Worm (Caenorhabditis elegans) whole organism, L1 larva: Measurements from ENCODE around the gene srab-3.

Source experiments
- aly-2 ChIP-seq: fragments of 150-350 bp; optimal IDR thresholded peaks from 2 replicates; lab custom pipeline; 2014; ENCODE audit warnings: missing biosample characterization, missing genetic modification characterization
- ama-1 ChIP-seq: fragments of 150-350 bp; optimal IDR thresholded peaks from 2 replicates; lab custom pipeline; 2014
- egl-27 ChIP-seq, 2 experiments: fragments of 150-350 bp in 1 of 2; sonication (generic microtip); optimal IDR thresholded peaks; 3 replicates each; lab custom pipeline; 2017 to 2018; ENCODE audit warnings: missing biosample characterization in 2 of 2, missing genetic modification characterization in 2 of 2, missing genetic modification reagents in 2 of 2
- fkh-4 ChIP-seq: sonication (generic microtip); optimal IDR thresholded peaks from 2 replicates; lab custom pipeline; 2016; ENCODE audit warnings: missing compliant biosample characterization, missing genetic modification characterization, borderline replicate concordance
- lsy-2 ChIP-seq, 2 experiments: fragments of 150-350 bp; optimal IDR thresholded peaks; 2 replicates each; lab custom pipeline; 2014; ENCODE audit warnings: missing biosample characterization in 2 of 2, missing genetic modification characterization in 2 of 2
- mef-2 ChIP-seq: fragments of 150-350 bp; optimal IDR thresholded peaks from 2 replicates; lab custom pipeline; 2014; ENCODE audit warnings: missing biosample characterization, missing genetic modification characterization
- snpc-4 ChIP-seq: fragments of 150-350 bp; optimal IDR thresholded peaks from 2 replicates; lab custom pipeline; 2014; ENCODE audit warnings: missing biosample characterization, missing genetic modification characterization

ce11 chrV:5088311-5088710, 19.4 kb downstream of the srab-3 start:
- TF ChIP-seq lsy-2 (tag; optimal IDR thresholded peaks at IDR 0.05; lab: Kevin White, UChicago) (no peak), egl-27 (tag; optimal IDR thresholded peaks at IDR 0.05; lab: Kevin White, UChicago) (no peak), mef-2 (no peak), ama-1 (lab: Kevin White, UChicago) (no peak), aly-2 (tag; lab: Kevin White, UChicago) (no peak), fkh-4 (tag; lab: Kevin White, UChicago) (no peak), snpc-4 (no peak)
